Worm (Caenorhabditis elegans) whole organism, L4/young adult: Measurements from ENCODE around the gene rps-11.

Experiments used
- W03F9.2 ChIP-seq: fragments of 150-350 bp; optimal IDR thresholded peaks from 2 replicates; lab custom pipeline; 2014; ENCODE audit warnings: missing biosample characterization, missing genetic modification characterization
- dao-5 ChIP-seq: sonication (generic microtip); optimal IDR thresholded peaks from 2 replicates; lab custom pipeline; 2016; ENCODE audit warnings: missing genotype, missing genetic modification characterization, moderate library complexity, missing compliant biosample characterization
- him-1 ChIP-seq: sonication (generic microtip); optimal IDR thresholded peaks from 2 replicates; lab custom pipeline; 2016; ENCODE audit warnings: missing genotype, missing genetic modification reagents, missing genetic modification characterization, missing compliant biosample characterization

Gene rps-11

DNA sequence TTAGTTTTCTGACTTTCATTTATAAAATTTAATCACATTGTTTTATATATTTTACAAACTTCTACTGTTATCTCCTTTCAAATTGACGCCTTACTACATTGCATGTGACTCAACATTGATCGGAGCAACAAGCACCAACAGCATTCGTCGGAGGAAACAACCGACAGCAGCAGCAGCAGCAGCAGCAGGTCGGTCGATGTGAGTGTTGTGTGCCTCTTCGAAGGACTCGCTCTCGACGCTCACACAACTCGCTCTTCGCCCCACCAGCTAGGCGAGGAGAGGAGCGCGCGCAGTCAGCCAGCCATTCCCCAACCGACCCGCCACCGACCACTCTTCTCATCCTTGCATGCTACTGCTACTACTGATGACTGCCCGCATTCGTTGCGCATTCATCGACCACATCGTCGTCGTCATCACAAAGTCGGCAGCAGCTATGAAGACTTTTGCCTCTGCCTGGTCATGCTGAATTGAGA is 18.5 kb upstream of the rps-11 start, which contains the start of gene F12F6.1:
F12F6.1 (plus strand) TSS at position 51 of the 473 bp plus-strand sequence.
- TF ChIP-seq dao-5 (no peak), W03F9.2 (tag; lab: Kevin White, UChicago) (no peak), him-1 (tag; lab: Kevin White, UChicago) (no peak)

- TF ChIP-seq dao-5, result no peak
Measured at ce11 chrIV:11584853-11585252, 17.6 kb upstream of the rps-11 start.

- TF ChIP-seq him-1 (tag; lab: Kevin White, UChicago), result no peak
- no peak for TF ChIP-seq dao-5
- TF ChIP-seq W03F9.2 (tag; lab: Kevin White, UChicago), result no peak
Measured at ce11 chrIV:11586484-11586883, 16.0 kb upstream of the rps-11 start.

DNA sequence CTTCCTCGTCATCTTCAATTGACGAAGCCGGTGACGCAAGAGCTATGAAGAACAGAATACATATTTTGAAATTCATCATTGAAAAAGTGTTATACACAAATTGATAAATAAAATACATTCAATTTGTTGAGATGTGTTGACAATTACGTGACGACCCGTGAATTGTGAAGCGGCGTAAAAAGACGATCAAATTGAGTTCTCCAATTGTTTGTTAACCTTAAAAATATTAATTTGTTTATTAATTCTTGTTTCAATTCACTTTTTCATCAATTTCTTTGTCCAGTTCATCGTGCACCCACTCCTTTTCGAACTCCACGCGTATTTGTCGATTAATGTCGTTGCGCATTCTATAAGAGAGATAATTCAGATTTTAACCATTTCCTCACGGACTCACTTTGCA is 10.3 kb upstream of the rps-11 start, which contains the start of gene spe-36:
spe-36 (minus strand) TSS at position 101 of the 400 bp plus-strand sequence.
- no peak for TF ChIP-seq dao-5

- TF ChIP-seq W03F9.2 (tag; lab: Kevin White, UChicago), result peak; percentile 88
- TF ChIP-seq him-1 (tag; lab: Kevin White, UChicago), result no peak
- no peak for TF ChIP-seq dao-5
Measured at ce11 chrIV:11592820-11593219, 9.6 kb upstream of the rps-11 start.

ce11 chrIV:11593415-11594190 is 8.8 kb upstream of the rps-11 start, which contains the start of gene F40F11.3:
F40F11.3 (minus strand) TSS chrIV:11594003.
- TF ChIP-seq W03F9.2 (tag; lab: Kevin White, UChicago) (peak; percentile 43), dao-5 (no peak), him-1 (tag; lab: Kevin White, UChicago) (no peak)

ce11 chrIV:11594191-11594673 is 8.2 kb upstream of the rps-11 start, which contains the start of gene mig-38:
mig-38 (plus strand) TSS chrIV:11594244.
- peak; percentile 23 for TF ChIP-seq him-1 (tag; lab: Kevin White, UChicago)
- no peak for TF ChIP-seq dao-5

DNA sequence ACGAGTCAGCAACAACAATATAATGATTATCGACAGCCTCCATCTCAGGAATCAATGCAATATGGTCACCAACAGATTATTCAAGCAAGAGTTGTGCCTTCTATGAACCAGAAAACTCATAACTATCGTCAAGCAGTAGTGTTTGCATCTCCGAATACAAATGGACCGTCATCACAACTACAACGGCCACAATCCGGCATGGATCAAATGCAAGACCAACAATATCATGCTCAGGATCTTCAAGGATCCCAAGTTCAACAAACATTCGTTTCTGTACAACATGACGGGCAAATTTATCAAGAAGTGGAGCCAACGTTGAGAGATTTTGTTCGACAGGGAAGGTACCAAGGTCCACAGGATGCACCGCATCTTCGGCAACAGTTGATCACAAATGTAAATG is 5.4 kb upstream of the rps-11 start:
- TF ChIP-seq W03F9.2 (tag; lab: Kevin White, UChicago), result no peak
- no peak for TF ChIP-seq him-1 (tag; lab: Kevin White, UChicago)
- no peak for TF ChIP-seq dao-5

- TF ChIP-seq him-1 (tag; lab: Kevin White, UChicago), result no peak
- TF ChIP-seq dao-5, result no peak
- no peak for TF ChIP-seq W03F9.2 (tag; lab: Kevin White, UChicago)
Measured at ce11 chrIV:11599717-11600116, 2.7 kb upstream of the rps-11 start.

DNA sequence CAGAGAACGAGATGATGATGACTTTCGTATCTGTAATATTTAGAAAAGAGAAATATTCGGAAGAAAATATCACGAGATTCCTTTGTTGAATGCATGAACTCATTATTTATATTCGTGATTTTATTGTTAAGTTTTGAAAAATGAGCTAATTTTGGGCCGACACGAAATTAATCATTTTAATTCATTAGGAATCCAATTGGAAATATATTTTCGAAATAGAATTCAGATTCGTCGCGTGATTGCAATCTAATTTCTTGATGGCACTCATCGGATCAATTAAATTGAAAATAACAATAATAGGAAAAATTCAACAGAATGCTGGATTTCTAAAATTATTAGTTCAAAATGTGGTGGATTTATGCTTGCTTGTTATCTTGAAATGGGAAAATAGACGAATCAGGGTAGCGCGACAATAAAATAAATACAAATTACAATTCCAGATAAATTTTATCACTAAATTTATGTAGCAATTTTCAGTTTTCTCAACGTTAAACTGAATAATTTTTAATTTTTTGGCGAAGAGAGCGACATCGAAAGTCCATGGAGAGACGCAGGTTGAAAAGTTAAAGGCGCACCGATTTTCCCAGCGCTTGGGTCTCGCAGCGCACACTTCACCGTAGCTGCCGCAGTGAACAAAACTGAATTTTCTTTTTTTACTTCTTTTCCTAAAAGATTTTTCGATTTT is 578 bp upstream of the rps-11 start:
- TF ChIP-seq dao-5 (no peak), him-1 (tag; lab: Kevin White, UChicago) (peak; percentile 38), W03F9.2 (tag; lab: Kevin White, UChicago) (peak; percentile 88)

- no peak for TF ChIP-seq him-1 (tag; lab: Kevin White, UChicago)
- TF ChIP-seq W03F9.2 (tag; lab: Kevin White, UChicago), result no peak
- TF ChIP-seq dao-5, result no peak
Measured at ce11 chrIV:11603265-11603840, 912 bp downstream of the rps-11 start.

DNA sequence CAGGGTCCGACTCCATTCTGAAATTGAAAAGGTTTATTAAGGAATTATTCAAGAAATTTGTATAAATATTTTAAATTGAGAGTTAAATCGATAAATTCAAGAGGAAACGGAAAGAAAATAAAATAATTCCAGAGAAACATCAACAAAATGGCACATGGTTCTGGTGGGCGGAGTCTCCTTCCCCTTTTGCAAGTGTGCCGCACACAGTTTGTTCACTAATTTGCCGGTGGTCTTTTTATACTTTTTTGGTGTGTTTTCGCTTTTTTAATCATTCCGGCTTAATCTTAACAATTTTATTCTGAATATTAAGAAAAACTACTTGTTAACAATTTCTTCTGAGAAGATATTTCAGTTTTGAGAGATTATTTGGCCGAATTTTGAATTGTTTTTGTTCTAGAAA is 2.5 kb downstream of the rps-11 start, which contains the start of the genes ragc-1 and Y24F12A.1:
ragc-1 (minus strand) TSS at position 25 of the 400 bp plus-strand sequence.
Y24F12A.1 (plus strand) TSS at position 346 of the 400 bp plus-strand sequence.
- TF ChIP-seq dao-5, result no peak
- TF ChIP-seq W03F9.2 (tag; lab: Kevin White, UChicago), result peak; percentile 89

- TF ChIP-seq W03F9.2 (tag; lab: Kevin White, UChicago) (no peak), dao-5 (no peak), him-1 (tag; lab: Kevin White, UChicago) (no peak)
Measured at ce11 chrIV:11620909-11621308, 18.5 kb downstream of the rps-11 start, which contains the start of gene dsl-5. dsl-5 (minus strand) TSS chrIV:11621009.

DNA sequence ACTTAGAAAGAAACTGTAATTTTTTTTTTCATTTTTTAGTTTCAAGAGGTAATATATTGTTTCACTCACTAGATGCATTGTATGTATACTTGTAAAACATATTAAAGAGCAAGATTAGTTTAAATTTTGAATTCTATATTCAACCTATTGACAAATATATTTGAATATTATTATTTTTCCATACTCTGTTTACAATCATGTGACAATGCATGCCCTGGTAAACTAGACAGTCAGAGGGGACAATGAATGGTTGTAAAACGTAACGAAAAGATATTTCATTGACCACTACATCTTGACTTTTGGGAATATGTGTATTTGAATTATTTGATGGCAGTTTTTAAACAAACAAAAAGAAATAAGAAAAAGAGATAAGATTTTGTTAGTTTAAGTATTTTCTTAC is 19.9 kb downstream of the rps-11 start:
- TF ChIP-seq him-1 (tag; lab: Kevin White, UChicago), result no peak
- no peak for TF ChIP-seq W03F9.2 (tag; lab: Kevin White, UChicago)
- no peak for TF ChIP-seq dao-5
